Worm (Caenorhabditis elegans) whole organism, L4 larva: ENCODE data around the gene K09G1.1.

ENCODE experiments used
- F49E8.2 ChIP-seq: sonication (generic microtip); optimal IDR thresholded peaks from 2 replicates; lab custom pipeline; 2016; ENCODE audit warnings: missing compliant biosample characterization, mild to moderate bottlenecking, missing genetic modification characterization, borderline replicate concordance
- R02D3.7 ChIP-seq: fragments of 150-350 bp; sonication (generic microtip); optimal IDR thresholded peaks from 3 replicates; lab custom pipeline; 2014; ENCODE audit warnings: missing biosample characterization, missing genetic modification characterization
- T20F7.1 ChIP-seq: fragments of 200-800 bp; sonication (Bioruptor generic); optimal IDR thresholded peaks from 2 replicates; lab custom pipeline; 2018; ENCODE audit warnings: mild to moderate bottlenecking, missing genetic modification characterization, missing compliant biosample characterization
- Y75B8A.6 ChIP-seq: fragments of 200-800 bp; sonication (Bioruptor generic); IDR thresholded peaks from 2 replicates; pipeline ENCODE4 v1.3.6; 2022; ENCODE audit warnings: missing genetic modification reagents, missing genetic modification characterization, missing compliant biosample characterization
- aha-1 ChIP-seq: fragments of 150-350 bp; peaks from one replicate; lab custom pipeline; 2014; ENCODE audit warnings: missing biosample characterization, missing genetic modification characterization
- ceh-28 ChIP-seq: fragments of 150-350 bp; optimal IDR thresholded peaks from 2 replicates; lab custom pipeline; 2014; ENCODE audit warnings: missing biosample characterization, missing genetic modification reagents, missing genetic modification characterization
- ceh-32 ChIP-seq: sonication (generic microtip); optimal IDR thresholded peaks from 2 replicates; lab custom pipeline; 2016; ENCODE audit warnings: mild to moderate bottlenecking, missing genetic modification characterization, missing compliant biosample characterization; ENCODE audit not compliant: poor library complexity
- ces-1 ChIP-seq: fragments of 150-350 bp; sonication (generic microtip); optimal IDR thresholded peaks from 4 replicates; lab custom pipeline; 2014; ENCODE audit warnings: missing biosample characterization, missing genetic modification reagents, missing genetic modification characterization
- cey-2 ChIP-seq: sonication (generic microtip); optimal IDR thresholded peaks from 3 replicates; lab custom pipeline; 2017; ENCODE audit warnings: missing genetic modification characterization, mild to moderate bottlenecking, missing compliant biosample characterization, antibody characterized with exemption, borderline replicate concordance; ENCODE audit not compliant: insufficient read depth
- dmd-6 ChIP-seq: fragments of 200-800 bp; sonication (Bioruptor generic); IDR thresholded peaks from 2 replicates; pipeline ENCODE4 v1.3.6; 2022; ENCODE audit warnings: missing genetic modification reagents, missing genetic modification characterization, missing compliant biosample characterization
- dmd-9 ChIP-seq: fragments of 200-800 bp; sonication (Bioruptor generic); IDR thresholded peaks from 2 replicates; pipeline ENCODE4 v1.3.6; 2022; ENCODE audit warnings: missing genetic modification reagents, missing genetic modification characterization, missing compliant biosample characterization
- dpl-1 ChIP-seq: fragments of 150-350 bp; optimal IDR thresholded peaks from 2 replicates; lab custom pipeline; 2014; ENCODE audit warnings: missing biosample characterization, missing genetic modification reagents, missing genetic modification characterization
- duxl-1 ChIP-seq: sonication (generic microtip); optimal IDR thresholded peaks from 2 replicates; lab custom pipeline; 2016; ENCODE audit warnings: mild to moderate bottlenecking, missing genetic modification characterization, moderate library complexity, missing compliant biosample characterization; ENCODE audit not compliant: poor library complexity
- egl-43 ChIP-seq: fragments of 200-800 bp; sonication (Bioruptor generic); IDR thresholded peaks from 2 replicates; pipeline ENCODE4 v1.3.6; 2022; ENCODE audit warnings: missing genetic modification reagents, missing genetic modification characterization, missing compliant biosample characterization
- fkh-10 ChIP-seq: fragments of 150-350 bp; optimal IDR thresholded peaks from 2 replicates; lab custom pipeline; 2014; ENCODE audit warnings: missing biosample characterization, missing genetic modification reagents, missing genetic modification characterization
- lin-1 ChIP-seq: fragments of 200-800 bp; sonication (Bioruptor generic); IDR thresholded peaks from 2 replicates; pipeline ENCODE4 v1.3.6; 2022; ENCODE audit warnings: missing genetic modification reagents, missing genetic modification characterization, missing compliant biosample characterization
- lin-15B ChIP-seq: fragments of 150-350 bp; sonication (generic microtip); optimal IDR thresholded peaks from 3 replicates; lab custom pipeline; 2014; ENCODE audit warnings: missing biosample characterization, missing genetic modification characterization
- mdt-29 ChIP-seq: fragments of 200-800 bp; sonication (Bioruptor generic); IDR thresholded peaks from 2 replicates; pipeline ENCODE4 v1.3.6; 2022; ENCODE audit warnings: missing genetic modification reagents, missing genetic modification characterization, missing compliant biosample characterization
- mxl-3 ChIP-seq: fragments of 200-800 bp; sonication (Bioruptor generic); optimal IDR thresholded peaks from 2 replicates; lab custom pipeline; 2018; ENCODE audit warnings: mild to moderate bottlenecking, missing genetic modification characterization, missing compliant biosample characterization
- nhr-102 ChIP-seq: sonication (generic microtip); optimal IDR thresholded peaks from 2 replicates; lab custom pipeline; 2016; ENCODE audit warnings: mild to moderate bottlenecking, missing genetic modification characterization, moderate library complexity, missing compliant biosample characterization
- nhr-28 ChIP-seq: fragments of 150-350 bp; optimal IDR thresholded peaks from 2 replicates; lab custom pipeline; 2014; ENCODE audit warnings: missing biosample characterization, missing genetic modification characterization
- pqm-1 ChIP-seq: sonication (generic microtip); optimal IDR thresholded peaks from 2 replicates; lab custom pipeline; 2017; ENCODE audit warnings: missing biosample characterization, missing genetic modification characterization
- sdz-12 ChIP-seq: fragments of 200-800 bp; sonication (Bioruptor generic); optimal IDR thresholded peaks from 2 replicates; lab custom pipeline; 2018; ENCODE audit warnings: mild to moderate bottlenecking, missing genetic modification characterization, missing compliant biosample characterization
- set-16 ChIP-seq: fragments of 200-800 bp; sonication (Bioruptor generic); IDR thresholded peaks from 2 replicates; pipeline ENCODE4 v1.3.6; 2022; ENCODE audit warnings: missing genetic modification reagents, missing genetic modification characterization, missing compliant biosample characterization
- skn-1 ChIP-seq: fragments of 150-350 bp; optimal IDR thresholded peaks from 2 replicates; lab custom pipeline; 2014; ENCODE audit warnings: missing biosample characterization, missing genetic modification characterization
- snpc-1.2 ChIP-seq: fragments of 200-800 bp; sonication (Bioruptor generic); IDR thresholded peaks from 2 replicates; pipeline ENCODE4 v1.3.6; 2022; ENCODE audit warnings: missing genetic modification reagents, missing genetic modification characterization, missing compliant biosample characterization
- spr-1 ChIP-seq: sonication (generic microtip); optimal IDR thresholded peaks from 2 replicates; lab custom pipeline; 2016; ENCODE audit warnings: mild to moderate bottlenecking, missing genetic modification characterization, missing compliant biosample characterization
- spr-3 ChIP-seq: fragments of 200-800 bp; sonication (Bioruptor generic); optimal IDR thresholded peaks from 2 replicates; lab custom pipeline; 2018; ENCODE audit warnings: mild to moderate bottlenecking, missing genetic modification characterization, missing compliant biosample characterization
- unc-130 ChIP-seq: sonication (generic microtip); optimal IDR thresholded peaks from 2 replicates; lab custom pipeline; 2016; ENCODE audit warnings: missing genetic modification reagents, missing genetic modification characterization, missing compliant biosample characterization
- unc-39 ChIP-seq: sonication (generic microtip); optimal IDR thresholded peaks from 2 replicates; lab custom pipeline; 2017; ENCODE audit warnings: missing biosample characterization, missing genetic modification characterization
- unc-62 ChIP-seq, 3 experiments: fragments of 150-350 bp in 1 of 3; sonication (generic microtip); optimal IDR thresholded peaks in 2 of 3; peaks in 1 of 3; 1 replicate in 1 of 3; 2 replicates in 2 of 3; lab custom pipeline; 2014 to 2017; ENCODE audit warnings: missing biosample characterization in 3 of 3, missing genetic modification characterization in 3 of 3, missing genetic modification reagents in 3 of 3, missing genotype in 1 of 3
- vab-7 ChIP-seq: fragments of 200-800 bp; sonication (Bioruptor generic); IDR thresholded peaks from 2 replicates; pipeline ENCODE4 v1.3.6; 2022; ENCODE audit warnings: missing genetic modification reagents, missing genetic modification characterization, missing compliant biosample characterization
- zag-1 ChIP-seq: fragments of 150-350 bp; optimal IDR thresholded peaks from 2 replicates; lab custom pipeline; 2014; ENCODE audit warnings: missing biosample characterization, missing genetic modification characterization

K09G1.1 gene

DNA sequence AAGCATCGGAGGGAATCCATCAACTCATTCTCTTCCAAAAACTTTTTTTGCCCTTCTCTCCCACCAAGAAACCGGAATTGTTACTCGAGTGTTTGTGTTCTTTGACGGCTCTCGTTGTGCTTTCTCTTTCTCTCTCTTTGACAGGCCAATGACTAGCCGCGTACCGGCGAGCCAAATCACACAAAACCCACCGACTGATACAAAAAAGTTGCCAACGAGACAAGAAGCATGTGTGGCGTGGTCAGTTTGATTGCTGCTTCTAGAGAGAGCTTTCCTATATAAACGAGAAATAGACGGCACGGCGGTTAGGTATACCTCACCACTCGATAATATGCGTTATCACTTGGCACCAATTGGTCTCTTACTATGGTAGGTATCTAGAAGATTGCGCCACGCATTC is 32.4 kb downstream of the K09G1.1 start, which contains the start of gene pqn-63:
pqn-63 (plus strand) TSS at position 307 of the 400 bp plus-strand sequence.
- TF ChIP-seq dmd-6 (GFP tag; lab: Robert Waterston, UW) (peak; percentile 42; the same call in 1 of the 2 replicates), ces-1 (GFP tag; lab: Kevin White, UChicago) (no peak)

ce11 chrV:9616130-9616529 is 32.8 kb downstream of the K09G1.1 start:
- TF ChIP-seq duxl-1 (tag; lab: Kevin White, UChicago): no peak
- TF ChIP-seq unc-62 (GFP tag; optimal IDR thresholded peaks at IDR 0.05 in 1 of 2; lab: Kevin White, UChicago): peak in 1 of 2 experiments; percentile 5
- no peak for TF ChIP-seq unc-62 (tag; optimal IDR thresholded peaks at IDR 0.05; lab: Kevin White, UChicago)
- TF ChIP-seq unc-130: no peak
- peak; percentile 71 for TF ChIP-seq set-16 (GFP tag; lab: Robert Waterston, UW)

ce11 chrV:9616687-9617086 is 33.3 kb downstream of the K09G1.1 start:
- TF ChIP-seq dmd-9: no peak
- TF ChIP-seq, all 104 proteins: peak for 0

- TF ChIP-seq lin-1 (GFP tag; lab: Robert Waterston, UW) (no peak), dmd-9 (no peak), egl-43 (GFP tag; lab: Robert Waterston, UW) (peak; percentile 74), set-16 (GFP tag; lab: Robert Waterston, UW) (peak; percentile 96), unc-62 (GFP tag; optimal IDR thresholded peaks at IDR 0.05 in 1 of 2; lab: Kevin White, UChicago) (no peak), unc-62 (tag; optimal IDR thresholded peaks at IDR 0.05; lab: Kevin White, UChicago) (no peak), unc-39 (no peak), pqm-1 (no peak), dpl-1 (no peak), vab-7 (0 out of 2 replicates have a peak, but pooled peaks have one; percentile 17), aha-1 (tag; lab: Kevin White, UChicago) (no peak)
Measured at ce11 chrV:9618420-9618819, 35.1 kb downstream of the K09G1.1 start.

ce11 chrV:9618919-9619318 is 35.6 kb downstream of the K09G1.1 start, which contains the start of gene idpc-7:
Gene idpc-7 (minus strand): TSS chrV:9619019.
- no peak for TF ChIP-seq fkh-10 (GFP tag; lab: Kevin White, UChicago)
- no peak for TF ChIP-seq mdt-29 (GFP tag; lab: Robert Waterston, UW)
- no peak for TF ChIP-seq Y75B8A.6 (GFP tag; lab: Robert Waterston, UW)
- TF ChIP-seq set-16 (GFP tag; lab: Robert Waterston, UW): no peak
- no peak for TF ChIP-seq ceh-32
- no peak for TF ChIP-seq ceh-28 (tag; lab: Kevin White, UChicago)
- TF ChIP-seq nhr-102 (tag; lab: Kevin White, UChicago): no peak

DNA sequence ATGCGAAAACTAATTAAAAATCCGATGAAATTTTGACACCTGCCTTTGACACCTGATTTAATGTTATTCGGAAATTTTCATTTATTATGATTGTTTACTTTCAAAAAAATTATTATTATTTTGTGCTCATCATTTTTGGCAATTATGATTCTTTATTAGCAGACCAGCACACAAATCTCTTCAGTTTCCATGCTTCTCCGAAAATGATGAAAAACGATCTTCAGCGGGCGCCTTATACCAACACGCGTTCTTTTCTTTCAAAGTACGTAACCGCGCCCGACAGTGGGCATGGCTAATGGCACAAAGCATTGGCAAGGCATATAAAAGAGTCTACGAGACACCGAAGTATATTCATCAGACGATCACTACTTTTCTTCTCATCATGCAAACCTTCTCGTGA is 36.5 kb downstream of the K09G1.1 start, which contains the start of gene idpc-6:
idpc-6 (plus strand) TSS at position 301 of the 400 bp plus-strand sequence.
- TF ChIP-seq mdt-29 (GFP tag; lab: Robert Waterston, UW) (no peak), aha-1 (tag; lab: Kevin White, UChicago) (no peak), snpc-1.2 (no peak), T20F7.1 (GFP tag; lab: Kevin White, UChicago) (no peak), skn-1 (no peak), cey-2 (no peak), ces-1 (GFP tag; lab: Kevin White, UChicago) (no peak), lin-1 (GFP tag; lab: Robert Waterston, UW) (no peak), R02D3.7 (tag; lab: Kevin White, UChicago) (no peak), spr-3 (no peak), spr-1 (no peak), nhr-28 (tag; lab: Kevin White, UChicago) (no peak), F49E8.2 (tag; lab: Kevin White, UChicago) (no peak), lin-15B (tag; lab: Kevin White, UChicago) (no peak), mxl-3 (no peak), egl-43 (GFP tag; lab: Robert Waterston, UW) (no peak), sdz-12 (GFP tag; lab: Kevin White, UChicago) (no peak), dmd-6 (GFP tag; lab: Robert Waterston, UW) (no peak), set-16 (GFP tag; lab: Robert Waterston, UW) (no peak), zag-1 (tag; lab: Kevin White, UChicago) (no peak)
